Fruit fly (Drosophila melanogaster) Kc167 (cell line): ENCODE results near the gene Cdc23.
"Not testable (repeated sequence)": the region's sequence is repeated elsewhere in the genome, so short reads cannot be mapped to it uniquely, and the experiment has no call there.

Experiments
- Myc ChIP-seq: fragments of >200 bp; optimal IDR thresholded peaks from 2 replicates; lab custom pipeline; 2017; ENCODE audit warnings: missing external identifiers
- Sin3A ChIP-seq: fragments of >200 bp; optimal IDR thresholded peaks from 2 replicates; lab custom pipeline; 2018; ENCODE audit warnings: missing external identifiers
- h ChIP-seq: fragments of >200 bp; optimal IDR thresholded peaks from 3 replicates; lab custom pipeline; 2018; ENCODE audit warnings: missing external identifiers
- insv ChIP-seq: fragments of >200 bp; optimal IDR thresholded peaks from 3 replicates; lab custom pipeline; 2018; ENCODE audit warnings: missing external identifiers
- psq ChIP-seq: fragments of >200 bp; optimal IDR thresholded peaks from 2 replicates; lab custom pipeline; 2017; ENCODE audit warnings: missing external identifiers
- ttk ChIP-seq: sonication (Bioruptor generic); optimal IDR thresholded peaks from 2 replicates; lab custom pipeline; 2017; ENCODE audit warnings: missing external identifiers

Gene Cdc23

dm6 chr2L:20458975-20459374, at the start of gene Cdc23, which contains the start of gene CG18858:
TSS of gene Cdc23 (plus strand) at chr2L:20459342.
TSS of gene CG18858 (minus strand) at chr2L:20459075.
- TF ChIP-seq ttk; h (lab: Kevin White, UChicago); Myc (lab: Kevin White, UChicago): not testable (repeated sequence)

DNA sequence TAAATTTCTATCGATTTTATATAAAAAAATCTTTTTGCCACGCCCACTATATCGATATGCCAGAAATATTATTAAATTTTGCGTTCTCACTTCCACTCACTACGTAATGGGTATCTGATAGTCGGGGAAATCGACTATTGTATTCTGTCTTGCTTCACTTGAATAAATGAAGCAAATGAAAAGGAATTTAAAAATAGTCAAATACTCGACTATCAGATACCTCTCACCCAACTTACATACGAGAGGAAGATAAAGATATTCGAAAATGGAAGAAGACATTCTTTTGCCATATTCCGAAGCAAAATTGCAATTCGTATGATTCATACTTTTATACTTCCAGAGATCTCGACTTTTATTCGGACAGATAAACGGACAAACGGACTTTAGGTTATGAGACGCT, 45.3 kb upstream of the Cdc23 start:
- TF ChIP-seq insv (lab: Kevin White, UChicago) (no peak), Myc (lab: Kevin White, UChicago) (no peak), psq (no peak), Sin3A (no peak), ttk (no peak), h (lab: Kevin White, UChicago) (no peak)

dm6 chr2L:20414750-20415211, 44.4 kb upstream of the Cdc23 start, which contains the start of gene CG10947:
TSS of gene CG10947 (minus strand) at chr2L:20414800.
- TF ChIP-seq Myc (lab: Kevin White, UChicago) (no peak), insv (lab: Kevin White, UChicago) (no peak), psq (no peak), Sin3A (no peak), h (lab: Kevin White, UChicago) (no peak), ttk (no peak)

DNA sequence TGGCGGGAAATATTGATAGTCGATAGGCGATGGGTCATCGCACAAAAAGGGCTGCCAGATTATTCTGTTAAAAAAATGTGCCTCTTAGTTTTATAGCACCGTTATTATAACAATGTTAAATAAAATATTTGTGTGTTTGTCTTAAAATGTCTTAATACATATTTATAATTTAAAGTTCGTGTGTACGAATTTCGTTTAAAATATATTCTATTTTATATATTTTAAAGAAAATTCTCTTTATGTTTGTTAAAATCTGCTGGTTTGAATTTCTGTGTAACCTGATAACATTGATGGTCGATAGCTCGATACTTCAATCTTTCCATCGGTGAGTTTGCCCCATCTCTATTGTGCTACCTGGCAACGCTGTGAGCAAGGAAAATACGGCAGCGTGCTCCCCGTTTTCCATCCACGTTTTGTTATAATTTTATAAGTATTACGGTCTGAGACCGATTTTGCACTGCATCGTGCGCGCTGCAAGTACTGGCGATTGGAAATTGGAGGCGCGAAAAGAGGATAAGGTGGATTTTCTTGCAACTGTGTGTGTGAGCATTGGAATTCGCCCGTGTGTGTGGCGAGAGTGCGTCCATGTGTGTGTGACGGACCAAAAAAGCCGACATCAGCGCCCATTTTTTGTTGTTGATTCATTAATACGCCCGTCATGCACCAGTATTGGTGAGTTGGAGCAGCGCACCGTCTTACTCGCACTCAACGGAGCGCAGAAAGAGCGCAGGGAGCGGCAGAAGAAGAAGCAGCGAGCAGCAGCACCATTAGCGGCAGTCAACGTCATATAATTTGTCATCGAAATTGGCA, 42.2 kb upstream of the Cdc23 start, which contains the start of the genes CG10949 and Arpc2:
CG10949 (minus strand) TSS at position 165 of the 810 bp plus-strand sequence.
Arpc2 (plus strand) TSS at position 304 of the 810 bp plus-strand sequence.
- TF ChIP-seq Sin3A (no peak), Myc (lab: Kevin White, UChicago) (no peak), ttk (no peak), insv (lab: Kevin White, UChicago) (no peak), psq (no peak), h (lab: Kevin White, UChicago) (no peak)

dm6 chr2L:20417597-20418286, 41.4 kb upstream of the Cdc23 start:
- TF ChIP-seq ttk, result no peak
- no peak for TF ChIP-seq psq
- TF ChIP-seq h (lab: Kevin White, UChicago), result no peak
- TF ChIP-seq insv (lab: Kevin White, UChicago), result no peak
- no peak for TF ChIP-seq Myc (lab: Kevin White, UChicago)
- TF ChIP-seq Sin3A, result no peak

- no peak for TF ChIP-seq h (lab: Kevin White, UChicago)
- no peak for TF ChIP-seq ttk
- TF ChIP-seq Sin3A, result no peak
- no peak for TF ChIP-seq psq
- no peak for TF ChIP-seq Myc (lab: Kevin White, UChicago)
- TF ChIP-seq insv (lab: Kevin White, UChicago), result no peak
Observed at dm6 chr2L:20420035-20420434, 39.1 kb upstream of the Cdc23 start.

DNA sequence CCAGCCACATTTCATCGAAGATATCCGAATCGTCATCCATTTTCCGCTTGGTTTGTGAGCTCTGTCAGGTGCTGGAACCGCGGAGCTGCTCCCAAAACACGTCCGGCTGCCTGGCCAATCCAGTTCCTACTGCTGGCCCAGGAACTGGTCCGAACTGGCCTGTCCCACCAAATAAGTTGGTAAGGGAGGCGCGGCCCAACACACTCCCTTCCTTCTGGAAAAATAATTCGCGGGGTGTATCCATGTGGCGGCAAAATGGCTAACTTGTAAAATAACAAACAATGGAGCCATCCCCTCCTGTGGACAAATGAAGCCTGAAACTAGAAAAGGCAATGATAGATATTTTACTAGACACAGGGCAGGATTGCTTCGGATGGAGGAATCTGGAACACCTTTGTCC, 34.6 kb upstream of the Cdc23 start, which contains the start of gene CG15130:
CG15130 (minus strand) TSS at position 101 of the 400 bp plus-strand sequence.
- TF ChIP-seq h (lab: Kevin White, UChicago), result no peak

DNA sequence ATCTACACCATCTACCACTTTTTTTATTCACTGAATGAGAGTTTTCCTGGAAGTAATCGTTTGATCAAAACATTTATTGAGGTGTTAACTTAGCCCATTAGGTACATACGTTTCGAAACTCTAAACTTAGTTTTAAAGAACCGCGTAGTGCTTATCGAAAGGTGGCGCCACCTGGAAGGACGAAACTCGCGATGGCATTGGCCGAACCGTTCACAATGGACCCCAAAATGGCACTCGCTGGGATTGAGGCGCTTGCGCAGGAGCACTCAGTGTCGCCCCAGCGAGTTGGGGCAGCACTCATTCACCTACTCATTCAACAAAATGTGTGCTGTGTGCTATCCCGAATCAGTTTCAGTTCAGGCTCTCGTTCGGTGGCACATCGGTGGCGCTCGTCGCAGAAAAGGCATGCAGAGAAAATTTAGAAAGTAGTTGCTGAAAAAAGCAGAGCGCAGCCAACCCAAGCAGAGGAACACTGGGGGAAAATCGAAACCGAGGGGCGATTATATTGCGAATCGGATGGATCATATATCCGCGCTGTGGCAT, 33.2 kb upstream of the Cdc23 start, which contains the start of gene CG31688:
CG31688 (plus strand) TSS at position 346 of the 543 bp plus-strand sequence.
- no peak for TF ChIP-seq h (lab: Kevin White, UChicago)
- no peak for TF ChIP-seq insv (lab: Kevin White, UChicago)
- TF ChIP-seq Sin3A, result no peak
- TF ChIP-seq ttk, result no peak
- no peak for TF ChIP-seq psq
- no peak for TF ChIP-seq Myc (lab: Kevin White, UChicago)

DNA sequence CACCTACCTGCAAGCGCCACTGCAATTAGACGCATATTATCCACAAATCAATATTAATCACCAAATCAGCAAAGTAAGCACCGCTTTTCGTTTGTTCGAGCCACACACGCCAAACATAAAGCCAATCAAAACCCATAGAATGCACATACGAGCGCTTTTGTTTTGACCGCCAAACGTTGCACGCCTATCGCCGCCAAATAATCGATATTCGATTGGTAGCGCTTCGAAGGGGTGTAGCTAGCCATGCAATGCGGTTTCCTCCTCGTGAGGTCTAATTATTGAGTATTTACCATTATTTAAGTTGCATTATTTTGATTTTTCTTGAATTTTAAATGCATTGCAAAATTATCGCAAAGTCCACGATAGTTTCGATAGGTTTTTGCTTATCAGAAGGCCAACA, 31.7 kb upstream of the Cdc23 start:
- no peak for TF ChIP-seq Myc (lab: Kevin White, UChicago)
- TF ChIP-seq Sin3A, result no peak
- no peak for TF ChIP-seq psq
- TF ChIP-seq insv (lab: Kevin White, UChicago), result no peak
- no peak for TF ChIP-seq ttk
- no peak for TF ChIP-seq h (lab: Kevin White, UChicago)

DNA sequence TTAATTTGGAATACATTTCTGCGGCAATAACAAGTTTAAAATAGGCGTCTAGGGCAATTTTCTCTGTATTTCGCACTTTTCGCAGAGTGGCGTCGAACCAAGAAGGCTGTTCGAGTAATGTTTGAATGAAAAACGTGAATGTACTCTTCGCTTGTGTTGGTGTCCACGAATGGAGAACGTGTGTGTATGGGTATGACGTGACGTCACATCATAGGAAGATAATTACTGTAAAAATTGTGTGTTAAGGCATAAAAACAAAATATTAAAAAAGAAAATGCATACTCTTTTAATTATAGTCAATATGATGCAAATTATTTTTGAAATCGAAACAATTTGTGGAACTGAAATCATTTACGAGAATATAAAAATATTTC, 30.8 kb upstream of the Cdc23 start:
- TF ChIP-seq insv (lab: Kevin White, UChicago) (no peak), Myc (lab: Kevin White, UChicago) (no peak), h (lab: Kevin White, UChicago) (no peak), ttk (no peak), psq (no peak), Sin3A (no peak)

- TF ChIP-seq h (lab: Kevin White, UChicago) (no peak), ttk (no peak), Sin3A (no peak), psq (no peak), Myc (lab: Kevin White, UChicago) (no peak), insv (lab: Kevin White, UChicago) (no peak)
Observed at dm6 chr2L:20428756-20429408, 30.3 kb upstream of the Cdc23 start.

dm6 chr2L:20429458-20429857, 29.7 kb upstream of the Cdc23 start:
- TF ChIP-seq Sin3A (no peak), h (lab: Kevin White, UChicago) (no peak), insv (lab: Kevin White, UChicago) (no peak), psq (no peak), Myc (lab: Kevin White, UChicago) (no peak), ttk (no peak)
